Worm (Caenorhabditis elegans): ENCODE measurements around the gene C01G12.5.

DNA sequence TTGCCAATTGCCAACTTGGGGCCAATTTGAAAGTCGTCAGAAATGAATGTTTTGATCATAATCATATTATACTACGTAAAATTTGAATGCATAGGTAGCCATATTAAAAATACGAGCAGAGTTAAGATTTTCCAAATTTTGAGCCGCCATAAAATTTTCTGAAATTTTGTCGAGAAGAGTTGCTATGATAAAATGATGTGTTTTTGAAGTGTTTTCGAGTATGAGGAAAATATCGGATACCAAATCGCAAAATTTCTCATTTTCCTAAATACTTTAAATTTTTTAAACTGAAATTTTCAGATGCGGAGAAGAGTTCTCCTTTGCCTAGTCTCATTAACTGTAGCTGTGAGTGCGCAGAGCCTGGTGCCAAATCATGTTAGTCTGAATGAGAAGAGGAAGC, 40.0 kb upstream of the C01G12.5 start, which contains the start of gene tag-297:
- TF ChIP-seq egl-18 (GFP tag; IDR thresholded peaks at IDR 0.05) = no peak
- no peak for TF ChIP-seq efl-1 (GFP tag; optimal IDR thresholded peaks at IDR 0.05)
- TF ChIP-seq Y53G8AR.9 (GFP tag; conservative IDR thresholded peaks at IDR 0.05) = no peak
- TF ChIP-seq ceh-91 (GFP tag; IDR thresholded peaks at IDR 0.05) = no peak
- no peak for TF ChIP-seq nfya-2 (GFP tag; IDR thresholded peaks at IDR 0.05)
- TF ChIP-seq B0035.1 (tag; optimal IDR thresholded peaks at IDR 0.05) = no peak
- no peak for TF ChIP-seq ceh-100 (GFP tag; IDR thresholded peaks at IDR 0.05)
- TF ChIP-seq aptf-2 (GFP tag; conservative IDR thresholded peaks at IDR 0.05) = no peak
- TF ChIP-seq unc-62 (GFP tag; optimal IDR thresholded peaks at IDR 0.05) = no peak
- TF ChIP-seq nhr-179 (tag; optimal IDR thresholded peaks at IDR 0.05) = no peak
- TF ChIP-seq let-607 (tag; optimal IDR thresholded peaks at IDR 0.05) = no peak

Measured in whole organism, young adult.